Fruit fly (Drosophila melanogaster) whole organism, embryonic: ENCODE data around the gene CG4972.

Source experiments
- Abd-B ChIP-seq: fragments of 200-800 bp; sonication (Bioruptor generic); optimal IDR thresholded peaks from 2 replicates; lab custom pipeline; 2018; ENCODE audit warnings: missing biosample characterization, mild to moderate bottlenecking, missing genetic modification characterization, moderate library complexity
- BEAF-32 ChIP-seq: fragments of 200-800 bp; sonication (Bioruptor generic); optimal IDR thresholded peaks from 3 replicates; lab custom pipeline; 2017; ENCODE audit warnings: missing biosample characterization, missing genetic modification characterization, mild to moderate bottlenecking, moderate library complexity, missing genetic modification reagents
- CG10209 ChIP-seq: fragments of 200-800 bp; sonication (Bioruptor generic); optimal IDR thresholded peaks from 3 replicates; lab custom pipeline; 2017; ENCODE audit warnings: missing biosample characterization, mild to moderate bottlenecking, missing genetic modification characterization, missing genetic modification reagents
- CG10979 ChIP-seq: fragments of 200-800 bp; sonication (Bioruptor generic); optimal IDR thresholded peaks from 2 replicates; lab custom pipeline; 2018; ENCODE audit warnings: missing biosample characterization, mild to moderate bottlenecking, missing genetic modification characterization, moderate library complexity
- CG11093 ChIP-seq: fragments of 200-800 bp; sonication (Bioruptor generic); IDR thresholded peaks from 3 replicates; pipeline ENCODE4 v1.3.6; 2022; ENCODE audit warnings: missing biosample characterization, missing genetic modification characterization
- CG13424 ChIP-seq: fragments of 200-800 bp; sonication (Bioruptor generic); optimal IDR thresholded peaks from 2 replicates; lab custom pipeline; 2019; ENCODE audit warnings: missing biosample characterization, mild to moderate bottlenecking, missing genetic modification characterization, moderate library complexity
- CG14710 ChIP-seq: fragments of 200-800 bp; sonication (Bioruptor generic); optimal IDR thresholded peaks from 3 replicates; lab custom pipeline; 2019; ENCODE audit warnings: missing biosample characterization, mild to moderate bottlenecking, missing genetic modification characterization, moderate library complexity
- CG15601 ChIP-seq: fragments of 200-800 bp; sonication (Bioruptor generic); optimal IDR thresholded peaks from 3 replicates; lab custom pipeline; 2019; ENCODE audit warnings: missing biosample characterization, mild to moderate bottlenecking, missing genetic modification characterization, moderate library complexity
- CG16813 ChIP-seq: fragments of 200-800 bp; sonication (Bioruptor generic); IDR thresholded peaks from 3 replicates; pipeline ENCODE4 v1.3.6; 2022; ENCODE audit warnings: missing biosample characterization, missing genetic modification characterization; ENCODE audit not compliant: partially characterized antibody
- CG16815 ChIP-seq: fragments of 200-800 bp; sonication (Bioruptor generic); optimal IDR thresholded peaks from 3 replicates; lab custom pipeline; 2017; ENCODE audit warnings: missing biosample characterization, mild to moderate bottlenecking, missing genetic modification characterization
- CG17359 ChIP-seq: fragments of 200-800 bp; sonication (Bioruptor generic); optimal IDR thresholded peaks from 3 replicates; lab custom pipeline; 2018; ENCODE audit warnings: missing biosample characterization, mild to moderate bottlenecking, missing genetic modification characterization, moderate library complexity
- CG17361 ChIP-seq: fragments of 200-800 bp; sonication (Bioruptor generic); IDR thresholded peaks from 3 replicates; pipeline ENCODE4 v1.3.6; 2022; ENCODE audit warnings: missing biosample characterization, missing genetic modification characterization
- CG1832 ChIP-seq: fragments of 200-800 bp; sonication (Bioruptor generic); optimal IDR thresholded peaks from 2 replicates; lab custom pipeline; 2017; ENCODE audit warnings: missing biosample characterization, mild to moderate bottlenecking, missing genetic modification characterization, inconsistent platforms
- CG2129 ChIP-seq: fragments of 200-800 bp; sonication (Bioruptor generic); IDR thresholded peaks from 2 replicates; pipeline ENCODE4 v1.3.6; 2022; ENCODE audit warnings: missing biosample characterization, missing genetic modification characterization; ENCODE audit not compliant: partially characterized antibody
- CG2712 ChIP-seq: fragments of 200-800 bp; optimal IDR thresholded peaks from 3 replicates; lab custom pipeline; 2019; ENCODE audit warnings: missing biosample characterization, mild to moderate bottlenecking, missing genetic modification characterization, moderate library complexity
- CG4617 ChIP-seq: fragments of 200-800 bp; sonication (Bioruptor generic); optimal IDR thresholded peaks from 3 replicates; lab custom pipeline; 2016; ENCODE audit warnings: missing biosample characterization, missing genetic modification characterization, borderline replicate concordance
- CG6272 ChIP-seq: fragments of 200-800 bp; sonication (Bioruptor generic); IDR thresholded peaks from 2 replicates; pipeline ENCODE4 v1.3.6; 2022; ENCODE audit warnings: missing biosample characterization, missing genetic modification characterization
- CG7556 ChIP-seq: fragments of 200-800 bp; sonication (Bioruptor generic); optimal IDR thresholded peaks from 2 replicates; lab custom pipeline; 2017; ENCODE audit warnings: missing biosample characterization, mild to moderate bottlenecking, missing genetic modification characterization
- CG7745 ChIP-seq: fragments of 200-800 bp; sonication (Bioruptor generic); optimal IDR thresholded peaks from 2 replicates; lab custom pipeline; 2018; ENCODE audit warnings: missing biosample characterization, mild to moderate bottlenecking, missing genetic modification characterization, moderate library complexity
- CG8388 ChIP-seq: fragments of 200-800 bp; sonication (Bioruptor generic); optimal IDR thresholded peaks from 2 replicates; lab custom pipeline; 2019; ENCODE audit warnings: missing biosample characterization, mild to moderate bottlenecking, missing genetic modification characterization, moderate library complexity
- CG9609 ChIP-seq: fragments of 200-800 bp; sonication (Bioruptor generic); optimal IDR thresholded peaks from 3 replicates; lab custom pipeline; 2016; ENCODE audit warnings: missing biosample characterization, missing genetic modification characterization
- CoRest ChIP-seq: fragments of 200-800 bp; sonication (Bioruptor generic); optimal IDR thresholded peaks from 3 replicates; lab custom pipeline; 2018; ENCODE audit warnings: missing biosample characterization, mild to moderate bottlenecking, missing genetic modification characterization, moderate library complexity
- Dp ChIP-seq: fragments of 200-800 bp; sonication (Bioruptor generic); optimal IDR thresholded peaks from 2 replicates; lab custom pipeline; 2018; ENCODE audit warnings: missing biosample characterization, mild to moderate bottlenecking, missing genetic modification characterization, moderate library complexity
- ERR ChIP-seq: fragments of 200-800 bp; sonication (Bioruptor generic); optimal IDR thresholded peaks from 2 replicates; lab custom pipeline; 2016; ENCODE audit warnings: missing biosample characterization, missing genetic modification characterization
- HmgZ ChIP-seq: fragments of 200-800 bp; sonication (Bioruptor generic); optimal IDR thresholded peaks from 2 replicates; lab custom pipeline; 2018; ENCODE audit warnings: missing biosample characterization, mild to moderate bottlenecking, missing genetic modification characterization
- Nf-YC ChIP-seq: fragments of 200-800 bp; optimal IDR thresholded peaks from 3 replicates; lab custom pipeline; 2019; ENCODE audit warnings: missing biosample characterization, mild to moderate bottlenecking, missing genetic modification characterization, moderate library complexity
- YL-1 ChIP-seq: fragments of 200-800 bp; sonication (Bioruptor generic); optimal IDR thresholded peaks from 3 replicates; lab custom pipeline; 2017; ENCODE audit warnings: missing biosample characterization, mild to moderate bottlenecking, missing genetic modification characterization
- bsh ChIP-seq, 2 experiments: fragments of 200-800 bp; sonication (Bioruptor generic); optimal IDR thresholded peaks; 2 replicates each; lab custom pipeline; 2017 to 2018; ENCODE audit warnings: mild to moderate bottlenecking in 2 of 2, missing biosample characterization in 2 of 2, missing genetic modification characterization in 2 of 2, moderate library complexity in 1 of 2
- cg ChIP-seq: fragments of 200-800 bp; sonication (Bioruptor generic); optimal IDR thresholded peaks from 3 replicates; lab custom pipeline; 2019; ENCODE audit warnings: missing biosample characterization, mild to moderate bottlenecking, missing genetic modification characterization, moderate library complexity
- chif ChIP-seq, 2 experiments: fragments of 200-800 bp; sonication (Bioruptor generic); optimal IDR thresholded peaks; 3 replicates each; lab custom pipeline; 2016; ENCODE audit warnings: missing biosample characterization in 2 of 2, missing genetic modification characterization in 2 of 2
- croc ChIP-seq: fragments of 200-800 bp; sonication (Bioruptor generic); conservative IDR thresholded peaks from 3 replicates; pipeline ENCODE4 v1.3.6; 2022; ENCODE audit warnings: missing biosample characterization, missing genetic modification characterization
- dpn ChIP-seq, 2 experiments: fragments of 200-800 bp; sonication (Bioruptor generic); optimal IDR thresholded peaks; 3 replicates each; lab custom pipeline; 2016; ENCODE audit warnings: missing biosample characterization in 2 of 2, missing genetic modification characterization in 2 of 2
- kay ChIP-seq: fragments of 200-800 bp; sonication (Bioruptor generic); optimal IDR thresholded peaks from 2 replicates; lab custom pipeline; 2016; ENCODE audit warnings: missing biosample characterization, missing genetic modification characterization
- lilli ChIP-seq: fragments of 200-800 bp; sonication (Bioruptor generic); optimal IDR thresholded peaks from 3 replicates; lab custom pipeline; 2016; ENCODE audit warnings: missing biosample characterization, missing genetic modification characterization
- lola ChIP-seq, 3 experiments: fragments of >200 bp in 2 of 3; fragments of 200-800 bp in 1 of 3; sonication (Bioruptor generic) in 1 of 3; optimal IDR thresholded peaks; 2 replicates each; lab custom pipeline; 2017 to 2019; ENCODE audit warnings: missing biosample characterization in 3 of 3, missing genetic modification characterization in 3 of 3, mild to moderate bottlenecking in 1 of 3, moderate library complexity in 1 of 3
- phol ChIP-seq: fragments of 200-800 bp; sonication (Bioruptor generic); optimal IDR thresholded peaks from 3 replicates; lab custom pipeline; 2018; ENCODE audit warnings: missing biosample characterization, mild to moderate bottlenecking, missing genetic modification characterization, moderate library complexity
- pzg ChIP-seq: fragments of 200-800 bp; sonication (Bioruptor generic); optimal IDR thresholded peaks from 3 replicates; lab custom pipeline; 2018; ENCODE audit warnings: missing biosample characterization, mild to moderate bottlenecking, missing genetic modification characterization, moderate library complexity
- row ChIP-seq: fragments of 200-800 bp; sonication (Bioruptor generic); IDR thresholded peaks from 3 replicates; pipeline ENCODE4 v1.3.6; 2022; ENCODE audit warnings: missing biosample characterization, missing genetic modification characterization
- seq ChIP-seq: fragments of 200-800 bp; sonication (Bioruptor generic); IDR thresholded peaks from 2 replicates; pipeline ENCODE4 v1.3.6; 2022; ENCODE audit warnings: missing biosample characterization, missing genetic modification characterization
- slp2 ChIP-seq: fragments of 200-800 bp; sonication (Bioruptor generic); optimal IDR thresholded peaks from 2 replicates; lab custom pipeline; 2016; ENCODE audit warnings: missing biosample characterization, missing genetic modification characterization
- sqz ChIP-seq: fragments of 200-800 bp; sonication (Bioruptor generic); optimal IDR thresholded peaks from 3 replicates; lab custom pipeline; 2018; ENCODE audit warnings: missing biosample characterization, mild to moderate bottlenecking, missing genetic modification characterization
- stc ChIP-seq: fragments of 200-800 bp; sonication (Bioruptor generic); IDR thresholded peaks from 2 replicates; pipeline ENCODE4 v1.3.6; 2022; ENCODE audit warnings: missing biosample characterization, missing genetic modification characterization
- stwl ChIP-seq: fragments of 200-800 bp; sonication (Bioruptor generic); optimal IDR thresholded peaks from 3 replicates; lab custom pipeline; 2018; ENCODE audit warnings: missing biosample characterization, mild to moderate bottlenecking, missing genetic modification characterization, moderate library complexity
- sug ChIP-seq: fragments of 200-800 bp; optimal IDR thresholded peaks from 2 replicates; lab custom pipeline; 2019; ENCODE audit warnings: missing biosample characterization, mild to moderate bottlenecking, missing genetic modification characterization, moderate library complexity
- tap ChIP-seq: fragments of 200-800 bp; optimal IDR thresholded peaks from 3 replicates; lab custom pipeline; 2019; ENCODE audit warnings: missing biosample characterization, mild to moderate bottlenecking, missing genetic modification characterization, moderate library complexity
- tll ChIP-seq, 2 experiments: fragments of 200-800 bp in 1 of 2; fragments of >200 bp in 1 of 2; sonication (Bioruptor generic) in 1 of 2; optimal IDR thresholded peaks; 2 replicates each; lab custom pipeline; 2017 to 2019; ENCODE audit warnings: missing biosample characterization in 2 of 2, missing genetic modification characterization in 2 of 2, mild to moderate bottlenecking in 1 of 2, moderate library complexity in 1 of 2
- trem ChIP-seq: fragments of 200-800 bp; optimal IDR thresholded peaks from 3 replicates; lab custom pipeline; 2019; ENCODE audit warnings: missing biosample characterization, mild to moderate bottlenecking, missing genetic modification characterization, moderate library complexity

CG4972 gene

DNA sequence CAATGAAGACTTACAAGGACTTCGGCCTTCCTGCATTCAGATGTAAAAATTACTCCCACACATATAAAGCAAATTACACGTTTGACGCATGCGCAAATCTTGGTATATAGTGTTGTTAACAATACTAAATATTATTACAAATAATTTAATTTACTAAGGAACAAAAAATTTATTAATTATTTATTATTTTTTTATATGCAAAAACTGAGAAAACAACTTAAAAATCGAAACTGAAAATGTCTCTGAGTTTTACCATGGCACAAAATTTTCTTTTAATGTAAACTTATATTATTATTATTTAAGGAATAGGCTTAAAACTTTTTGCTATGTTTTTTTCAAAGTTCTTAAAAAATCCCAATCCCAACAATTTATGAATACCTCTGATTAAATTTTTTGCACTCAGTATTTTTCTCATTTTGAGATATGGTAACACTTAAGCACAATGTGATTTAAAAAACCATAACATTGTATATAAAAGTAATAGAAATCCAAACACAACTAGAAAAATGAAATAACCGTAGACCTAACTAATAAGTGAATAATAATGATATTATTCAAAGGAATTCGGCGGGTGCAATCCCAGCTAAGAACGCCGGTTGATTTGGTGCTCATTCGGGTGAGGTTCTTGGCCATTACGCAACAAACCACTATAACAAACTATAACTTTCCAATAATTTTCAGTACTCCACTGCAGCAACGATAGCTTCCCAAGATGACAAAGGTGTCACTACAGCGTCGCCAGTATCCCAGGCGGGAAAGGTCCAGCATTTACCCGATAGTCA, 16.7 kb downstream of the CG4972 start, which contains the start of the genes Schip1 and Cox10 (continued):
- TF ChIP-seq YL-1 (GFP tag; lab: Kevin White, UChicago): peak; percentile 24
- peak; percentile 62 for TF ChIP-seq row (GFP tag; lab: Robert Waterston, UW)
- TF ChIP-seq Abd-B (GFP tag; lab: Kevin White, UChicago): no peak
- TF ChIP-seq CG16813 (GFP tag; lab: Robert Waterston, UW): no peak
- peak; percentile 20 for TF ChIP-seq CG10979
- no peak for TF ChIP-seq CG11093 (GFP tag; lab: Robert Waterston, UW)
- peak; percentile 31 for TF ChIP-seq sug (tag; lab: Kevin White, UChicago)
- TF ChIP-seq bsh (GFP tag; optimal IDR thresholded peaks at IDR 0.05; lab: Kevin White, UChicago): peak in 1 of 2 experiments; percentile 29
- no peak for TF ChIP-seq kay
- peak in 1 of 3 experiments; percentile 22 for TF ChIP-seq lola (GFP tag; optimal IDR thresholded peaks at IDR 0.05; lab: Kevin White, UChicago)
- peak; percentile 12 for TF ChIP-seq CG17359 (tag; lab: Kevin White, UChicago)
- no peak for TF ChIP-seq lilli (GFP tag; lab: Kevin White, UChicago)
- TF ChIP-seq tap (tag; lab: Kevin White, UChicago): peak; percentile 10
- no peak for TF ChIP-seq CG10209
- peak; percentile 26; the same call in 1 of the 3 replicates for TF ChIP-seq CG17361 (GFP tag; lab: Robert Waterston, UW)
- peak; percentile 18 for TF ChIP-seq CG4617 (GFP tag; lab: Kevin White, UChicago)
- no peak for TF ChIP-seq BEAF-32 (GFP tag; lab: Kevin White, UChicago)
- peak; percentile 13 for TF ChIP-seq pzg (GFP tag; lab: Kevin White, UChicago)
- no peak for TF ChIP-seq stc
- peak; percentile 56 for TF ChIP-seq CoRest (tag; lab: Kevin White, UChicago)
- TF ChIP-seq CG14710: peak; percentile 46
- TF ChIP-seq CG7745 (tag; lab: Kevin White, UChicago): no peak
- peak; percentile 39 for TF ChIP-seq Dp (GFP tag; lab: Kevin White, UChicago)
- TF ChIP-seq sqz: no peak
- no peak for TF ChIP-seq CG6272
- TF ChIP-seq stwl: peak; percentile 21
- TF ChIP-seq CG8388 (GFP tag; lab: Kevin White, UChicago): peak; percentile 27
- TF ChIP-seq CG15601 (tag; lab: Kevin White, UChicago): peak; percentile 23
- no peak for TF ChIP-seq CG1832 (GFP tag; lab: Kevin White, UChicago)
- TF ChIP-seq chif (GFP tag; optimal IDR thresholded peaks at IDR 0.05; lab: Kevin White, UChicago): no peak
- TF ChIP-seq croc (GFP tag; lab: Robert Waterston, UW): no peak
- TF ChIP-seq trem: peak; percentile 52
- peak; percentile 19 for TF ChIP-seq HmgZ (tag; lab: Kevin White, UChicago)
- TF ChIP-seq CG7556 (GFP tag; lab: Kevin White, UChicago): no peak
- TF ChIP-seq slp2: no peak
- TF ChIP-seq tll (GFP tag; optimal IDR thresholded peaks at IDR 0.05; lab: Kevin White, UChicago): no peak
- TF ChIP-seq ERR (GFP tag; lab: Kevin White, UChicago): no peak
- TF ChIP-seq phol: peak; percentile 20
- TF ChIP-seq CG13424 (tag; lab: Kevin White, UChicago): peak; percentile 40
- TF ChIP-seq dpn (GFP tag; optimal IDR thresholded peaks at IDR 0.05; lab: Kevin White, UChicago): peak in 1 of 2 experiments; percentile 16
- TF ChIP-seq cg (GFP tag; lab: Kevin White, UChicago): no peak
- peak; percentile 33 for TF ChIP-seq Nf-YC (tag; lab: Kevin White, UChicago)
- no peak for TF ChIP-seq CG9609
- peak; percentile 40 for TF ChIP-seq CG2712
- TF ChIP-seq seq (GFP tag; lab: Robert Waterston, UW): no peak
- no peak for TF ChIP-seq CG2129
- TF ChIP-seq CG16815: no peak
